Worm (Caenorhabditis elegans) whole organism, midembryonic: ENCODE data around the gene T27C5.12.

Experiments
- cog-1 ChIP-seq: sonication (generic microtip); optimal IDR thresholded peaks from 2 replicates; lab custom pipeline; 2016; ENCODE audit warnings: missing genetic modification characterization, missing compliant biosample characterization
- flt-1 ChIP-seq: fragments of 200-800 bp; sonication (Bioruptor generic); IDR thresholded peaks from 2 replicates; pipeline ENCODE4 v1.3.6; 2022; ENCODE audit warnings: missing genetic modification characterization, missing compliant biosample characterization
- klf-2 ChIP-seq: fragments of 200-800 bp; sonication (Bioruptor generic); conservative IDR thresholded peaks from 2 replicates; pipeline ENCODE4 v1.3.6; 2022; ENCODE audit warnings: missing genetic modification reagents, missing genetic modification characterization, missing compliant biosample characterization
- med-1 ChIP-seq: sonication (generic microtip); optimal IDR thresholded peaks from 2 replicates; lab custom pipeline; 2017; ENCODE audit warnings: missing genetic modification characterization, mild to moderate bottlenecking, missing compliant biosample characterization, antibody characterized with exemption, missing genetic modification reagents; ENCODE audit not compliant: insufficient read depth
- ref-1 ChIP-seq: fragments of 200-800 bp; sonication (Bioruptor generic); conservative IDR thresholded peaks from 2 replicates; pipeline ENCODE4 v1.3.6; 2022; ENCODE audit warnings: missing genetic modification reagents, missing genetic modification characterization, missing compliant biosample characterization
- tab-1 ChIP-seq: fragments of 200-800 bp; sonication (Bioruptor generic); IDR thresholded peaks from 2 replicates; pipeline ENCODE4 v1.3.6; 2022; ENCODE audit warnings: missing genetic modification characterization, missing compliant biosample characterization
- ztf-23 ChIP-seq: fragments of 200-800 bp; sonication (Bioruptor generic); IDR thresholded peaks from 2 replicates; pipeline ENCODE4 v1.3.6; 2022; ENCODE audit warnings: missing genetic modification reagents, missing genetic modification characterization, missing compliant biosample characterization
- ztf-29 ChIP-seq: fragments of 200-800 bp; sonication (Bioruptor generic); IDR thresholded peaks from 2 replicates; pipeline ENCODE4 v1.3.6; 2022; ENCODE audit warnings: missing genetic modification reagents, missing genetic modification characterization, missing compliant biosample characterization

DNA sequence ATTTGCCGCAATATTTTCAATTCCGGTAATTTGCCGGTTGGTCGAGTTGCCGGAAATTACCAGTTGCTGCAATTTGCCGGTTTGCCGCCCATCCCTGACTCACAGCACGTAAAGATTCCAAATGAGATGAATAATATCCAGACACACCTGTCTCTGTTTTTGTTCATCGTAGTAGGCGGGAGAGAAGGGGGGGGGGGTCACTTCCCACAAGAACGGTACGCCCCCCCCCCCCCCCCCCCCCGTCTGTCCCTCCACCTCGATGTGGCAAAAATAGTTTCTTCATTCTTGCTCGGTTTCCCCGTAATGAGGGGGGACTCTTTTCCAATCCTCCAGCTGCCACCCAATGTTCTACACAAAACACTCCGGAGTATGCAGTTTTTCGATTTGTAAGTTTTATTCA, 37.9 kb upstream of the T27C5.12 start, which contains the start of gene fbxb-7:
- TF ChIP-seq cog-1 (no peak), ref-1 (GFP tag; lab: Robert Waterston, UW) (no peak), ztf-29 (GFP tag; lab: Robert Waterston, UW) (no peak), flt-1 (GFP tag; lab: Robert Waterston, UW) (no peak), ztf-23 (GFP tag; lab: Robert Waterston, UW) (no peak), med-1 (GFP tag; lab: Kevin White, UChicago) (no peak), tab-1 (GFP tag; lab: Robert Waterston, UW) (no peak), klf-2 (GFP tag; lab: Robert Waterston, UW) (no peak)
